Worm (Caenorhabditis elegans) whole organism, L2 larva: ENCODE data around the gene F17C11.12.
A peak's percentile ranks its signal among the peaks of the same experiment; 100 is the strongest.

Source experiments
- ama-1 ChIP-seq: fragments of 150-350 bp; optimal IDR thresholded peaks from 2 replicates; lab custom pipeline; 2018; ENCODE audit warnings: inconsistent platforms
- blmp-1 ChIP-seq: sonication (generic microtip); optimal IDR thresholded peaks from 2 replicates; lab custom pipeline; 2017; ENCODE audit warnings: missing genetic modification characterization, mild to moderate bottlenecking, missing compliant biosample characterization, antibody characterized with exemption, moderate library complexity; ENCODE audit not compliant: insufficient read depth
- ceh-16 ChIP-seq: fragments of 150-350 bp; optimal IDR thresholded peaks from 2 replicates; lab custom pipeline; 2014; ENCODE audit warnings: missing biosample characterization, missing genetic modification characterization
- ceh-82 ChIP-seq: fragments of 150-350 bp; optimal IDR thresholded peaks from 2 replicates; lab custom pipeline; 2014; ENCODE audit warnings: missing biosample characterization, missing genetic modification characterization
- egl-27 ChIP-seq: sonication (generic microtip); optimal IDR thresholded peaks from 3 replicates; lab custom pipeline; 2017; ENCODE audit warnings: missing biosample characterization, missing genetic modification reagents, missing genetic modification characterization
- skn-1 ChIP-seq: sonication (generic microtip); optimal IDR thresholded peaks from 2 replicates; lab custom pipeline; 2017; ENCODE audit warnings: missing biosample characterization, missing genetic modification characterization
- zag-1 ChIP-seq: fragments of 150-350 bp; optimal IDR thresholded peaks from 2 replicates; lab custom pipeline; 2014; ENCODE audit warnings: missing biosample characterization, missing genetic modification characterization
- ztf-4 ChIP-seq: fragments of 150-350 bp; optimal IDR thresholded peaks from 2 replicates; lab custom pipeline; 2014; ENCODE audit warnings: missing biosample characterization, missing genetic modification characterization

DNA sequence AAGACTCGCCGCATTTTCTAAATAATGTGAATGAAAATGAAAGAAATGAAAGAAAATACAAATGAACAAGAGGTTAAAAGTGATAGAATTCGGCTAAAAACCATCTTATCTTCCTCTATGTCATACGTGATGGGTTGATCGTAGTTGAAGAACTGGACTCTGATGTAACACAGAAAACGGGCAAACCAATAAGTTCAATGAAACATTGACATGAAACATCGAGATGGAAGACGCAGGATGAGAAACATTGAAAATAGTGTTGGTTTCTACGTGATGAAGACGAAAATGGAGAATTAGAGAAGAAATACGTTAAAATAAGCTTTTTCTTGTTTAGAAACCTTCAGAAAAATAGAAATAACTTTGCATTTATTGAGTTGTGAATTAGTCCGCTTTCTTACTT is 45.7 kb downstream of the F17C11.12 start, which contains the start of gene F32D8.12:
- no peak for TF ChIP-seq egl-27 (tag; lab: Kevin White, UChicago)
- TF ChIP-seq zag-1 (tag; lab: Kevin White, UChicago): no peak
- no peak for TF ChIP-seq ceh-82
- TF ChIP-seq blmp-1 (tag; lab: Kevin White, UChicago): peak; percentile 13
- TF ChIP-seq skn-1: no peak
- no peak for TF ChIP-seq ama-1 (lab: Kevin White, UChicago)
- no peak for TF ChIP-seq ceh-16 (tag; lab: Kevin White, UChicago)
- no peak for TF ChIP-seq ztf-4
